Worm (Caenorhabditis elegans) whole organism, L3 larva: ENCODE data around the gene ndub-8.

Experiments
- R02D3.7 ChIP-seq: fragments of 150-350 bp; optimal IDR thresholded peaks from 2 replicates; lab custom pipeline; 2014; ENCODE audit warnings: missing biosample characterization, missing genetic modification characterization
- ceh-28 ChIP-seq: fragments of 150-350 bp; optimal IDR thresholded peaks from 2 replicates; lab custom pipeline; 2014; ENCODE audit warnings: missing biosample characterization, missing genetic modification reagents, missing genetic modification characterization
- fkh-10 ChIP-seq: sonication (generic microtip); optimal IDR thresholded peaks from 2 replicates; lab custom pipeline; 2017; ENCODE audit warnings: missing biosample characterization, missing genetic modification reagents, missing genetic modification characterization
- fos-1 ChIP-seq: fragments of 150-350 bp; optimal IDR thresholded peaks from 2 replicates; lab custom pipeline; 2014; ENCODE audit warnings: missing biosample characterization, missing genetic modification characterization
- jun-1 ChIP-seq: fragments of 150-350 bp; optimal IDR thresholded peaks from 2 replicates; lab custom pipeline; 2014; ENCODE audit warnings: missing biosample characterization, missing genetic modification reagents, missing genetic modification characterization
- nhr-11 ChIP-seq: fragments of 150-350 bp; optimal IDR thresholded peaks from 2 replicates; lab custom pipeline; 2014; ENCODE audit warnings: missing biosample characterization, missing genetic modification characterization
- nhr-77 ChIP-seq: fragments of 150-350 bp; optimal IDR thresholded peaks from 2 replicates; lab custom pipeline; 2014; ENCODE audit warnings: missing biosample characterization, missing genetic modification characterization
- pha-4 ChIP-seq: fragments of 150-350 bp; optimal IDR thresholded peaks from 2 replicates; lab custom pipeline; 2014; ENCODE audit warnings: missing biosample characterization, missing genetic modification reagents, missing genetic modification characterization

ce11 chrII:13886431-13886830, 13.8 kb downstream of the ndub-8 start:
- no peak for TF ChIP-seq nhr-77 (tag; lab: Kevin White, UChicago)
- no peak for TF ChIP-seq pha-4 (tag; lab: Kevin White, UChicago)
- TF ChIP-seq fos-1 (tag; lab: Kevin White, UChicago), result no peak
- TF ChIP-seq fkh-10 (GFP tag; lab: Kevin White, UChicago), result no peak
- TF ChIP-seq ceh-28 (tag; lab: Kevin White, UChicago), result no peak
- no peak for TF ChIP-seq jun-1 (tag; lab: Kevin White, UChicago)
- no peak for TF ChIP-seq R02D3.7
- TF ChIP-seq nhr-11, result no peak
